Fruit fly (Drosophila melanogaster) whole organism, embryonic: Measurements from ENCODE around the gene CG44005.

ENCODE experiments used
- ATbp ChIP-seq: fragments of 200-800 bp; sonication (Bioruptor generic); optimal IDR thresholded peaks from 2 replicates; lab custom pipeline; 2017; ENCODE audit warnings: missing biosample characterization, mild to moderate bottlenecking, missing genetic modification characterization, missing genetic modification reagents
- Asciz ChIP-seq: fragments of 200-800 bp; sonication (Bioruptor generic); optimal IDR thresholded peaks from 2 replicates; lab custom pipeline; 2017; ENCODE audit warnings: missing biosample characterization, mild to moderate bottlenecking, missing genetic modification characterization, missing genetic modification reagents
- Awh ChIP-seq: fragments of 200-800 bp; sonication (Bioruptor generic); IDR thresholded peaks from 2 replicates; pipeline ENCODE4, ENCODE4 v1.3.6; 2022; ENCODE audit warnings: missing biosample characterization, missing genetic modification characterization
- CG15479 ChIP-seq: fragments of 200-800 bp; sonication (Bioruptor generic); optimal IDR thresholded peaks from 3 replicates; lab custom pipeline; 2019; ENCODE audit warnings: missing biosample characterization, mild to moderate bottlenecking, missing genetic modification characterization, moderate library complexity
- CG1602 ChIP-seq: fragments of 200-800 bp; sonication (Bioruptor generic); optimal IDR thresholded peaks from 3 replicates; lab custom pipeline; 2016; ENCODE audit warnings: missing biosample characterization, missing genetic modification characterization
- CG17361 ChIP-seq: fragments of 200-800 bp; sonication (Bioruptor generic); IDR thresholded peaks from 3 replicates; pipeline ENCODE4 v1.3.6; 2022; ENCODE audit warnings: missing biosample characterization, missing genetic modification characterization
- CG17802 ChIP-seq: fragments of 200-800 bp; sonication (Bioruptor generic); optimal IDR thresholded peaks from 2 replicates; lab custom pipeline; 2018; ENCODE audit warnings: missing biosample characterization, mild to moderate bottlenecking, missing genetic modification characterization, moderate library complexity
- CG3065 ChIP-seq: fragments of 200-800 bp; sonication (Bioruptor generic); optimal IDR thresholded peaks from 2 replicates; lab custom pipeline; 2016; ENCODE audit warnings: missing biosample characterization, missing genetic modification characterization
- CG31388 ChIP-seq: fragments of 200-800 bp; sonication (Bioruptor generic); optimal IDR thresholded peaks from 2 replicates; lab custom pipeline; 2016; ENCODE audit warnings: missing biosample characterization, missing genetic modification characterization
- CG32772 ChIP-seq: fragments of 200-800 bp; sonication (Bioruptor generic); IDR thresholded peaks from 2 replicates; pipeline ENCODE4 v1.3.6; 2022; ENCODE audit warnings: missing biosample characterization, missing genetic modification characterization
- CG34224 ChIP-seq: fragments of 200-800 bp; sonication (Bioruptor generic); IDR thresholded peaks from 3 replicates; pipeline ENCODE4 v1.3.6; 2022; ENCODE audit warnings: missing biosample characterization, missing genetic modification characterization; ENCODE audit not compliant: partially characterized antibody
- CG3847 ChIP-seq: fragments of 200-800 bp; sonication (Bioruptor generic); IDR thresholded peaks from 2 replicates; pipeline ENCODE4 v1.3.6; 2022; ENCODE audit warnings: missing biosample characterization, missing genetic modification characterization
- CG42726 ChIP-seq: fragments of 200-800 bp; sonication (Bioruptor generic); IDR thresholded peaks from 2 replicates; pipeline ENCODE4 v1.3.6; 2022; ENCODE audit warnings: missing biosample characterization, missing genetic modification characterization; ENCODE audit not compliant: partially characterized antibody
- CG4282 ChIP-seq: fragments of 200-800 bp; sonication (Bioruptor generic); optimal IDR thresholded peaks from 2 replicates; lab custom pipeline; 2016; ENCODE audit warnings: missing biosample characterization, missing genetic modification characterization
- CG6272 ChIP-seq: fragments of 200-800 bp; sonication (Bioruptor generic); IDR thresholded peaks from 2 replicates; pipeline ENCODE4 v1.3.6; 2022; ENCODE audit warnings: missing biosample characterization, missing genetic modification characterization
- CG6854 ChIP-seq: fragments of 200-800 bp; sonication (Bioruptor generic); optimal IDR thresholded peaks from 3 replicates; lab custom pipeline; 2017; ENCODE audit warnings: missing biosample characterization, mild to moderate bottlenecking, missing genetic modification characterization
- CG8944 ChIP-seq: fragments of 200-800 bp; sonication (Bioruptor generic); optimal IDR thresholded peaks from 3 replicates; lab custom pipeline; 2016; ENCODE audit warnings: missing biosample characterization, missing genetic modification characterization
- D ChIP-seq, 2 experiments: fragments of 200-800 bp in 1 of 2; fragments of >200 bp in 1 of 2; sonication (Bioruptor generic) in 1 of 2; optimal IDR thresholded peaks; 2 replicates in 1 of 2; 3 replicates in 1 of 2; lab custom pipeline; 2017; ENCODE audit warnings: mild to moderate bottlenecking in 1 of 2, missing biosample characterization in 1 of 2, missing genetic modification characterization in 1 of 2, missing genetic modification reagents in 1 of 2
- Dfd ChIP-seq, 2 experiments: fragments of >200 bp; optimal IDR thresholded peaks; 2 replicates each; lab custom pipeline; 2017; ENCODE audit warnings: missing biosample characterization in 2 of 2, missing genetic modification characterization in 2 of 2
- Elba2 ChIP-seq: fragments of 200-800 bp; sonication (Bioruptor generic); optimal IDR thresholded peaks from 3 replicates; lab custom pipeline; 2016; ENCODE audit warnings: missing biosample characterization, missing genetic modification characterization
- Ets97D ChIP-seq: fragments of 200-800 bp; sonication (Bioruptor generic); optimal IDR thresholded peaks from 3 replicates; lab custom pipeline; 2016; ENCODE audit warnings: missing biosample characterization, missing genetic modification characterization
- GATAe ChIP-seq: fragments of 200-800 bp; sonication (Bioruptor generic); conservative IDR thresholded peaks from 2 replicates; pipeline ENCODE4 v1.3.6; 2022; ENCODE audit warnings: missing biosample characterization, missing genetic modification characterization
- H15 ChIP-seq: fragments of 200-800 bp; sonication (Bioruptor generic); IDR thresholded peaks from 3 replicates; pipeline ENCODE4 v1.3.6; 2022; ENCODE audit warnings: missing biosample characterization, missing genetic modification characterization
- HHEX ChIP-seq: fragments of 200-800 bp; sonication (Bioruptor generic); optimal IDR thresholded peaks from 3 replicates; lab custom pipeline; 2017; ENCODE audit warnings: missing biosample characterization, mild to moderate bottlenecking, missing genetic modification characterization, missing genetic modification reagents
- Hmx ChIP-seq: fragments of 200-800 bp; sonication (Bioruptor generic); optimal IDR thresholded peaks from 2 replicates; lab custom pipeline; 2016; ENCODE audit warnings: missing biosample characterization, missing genetic modification characterization
- Hr39 ChIP-seq: fragments of >200 bp; optimal IDR thresholded peaks from 2 replicates; lab custom pipeline; 2017
- Lhr ChIP-seq: fragments of 200-800 bp; sonication (Bioruptor generic); optimal IDR thresholded peaks from 3 replicates; lab custom pipeline; 2017; ENCODE audit warnings: mild to moderate bottlenecking, missing biosample characterization, missing genetic modification reagents, missing genetic modification characterization
- Lim3 ChIP-seq: fragments of 200-800 bp; sonication (Bioruptor generic); IDR thresholded peaks from 2 replicates; pipeline ENCODE4 v1.3.6; 2022; ENCODE audit warnings: missing biosample characterization, missing genetic modification characterization
- NC2α ChIP-seq: fragments of 200-800 bp; sonication (Bioruptor generic); optimal IDR thresholded peaks from 2 replicates; lab custom pipeline; 2016; ENCODE audit warnings: missing biosample characterization, missing genetic modification characterization
- Neu2 ChIP-seq: fragments of 200-800 bp; sonication (Bioruptor generic); optimal IDR thresholded peaks from 3 replicates; lab custom pipeline; 2016; ENCODE audit warnings: missing biosample characterization, missing genetic modification characterization, borderline replicate concordance
- Ptx1 ChIP-seq: fragments of 200-800 bp; sonication (Bioruptor generic); IDR thresholded peaks from 2 replicates; pipeline ENCODE4 v1.3.6; 2022; ENCODE audit warnings: missing biosample characterization, missing genetic modification characterization
- Rfx ChIP-seq: fragments of 200-800 bp; sonication (Bioruptor generic); IDR thresholded peaks from 2 replicates; pipeline ENCODE4 v1.3.6; 2022; ENCODE audit warnings: missing biosample characterization, missing genetic modification characterization
- al ChIP-seq: fragments of 200-800 bp; sonication (Bioruptor generic); IDR thresholded peaks from 2 replicates; pipeline ENCODE4 v1.3.6; 2022; ENCODE audit warnings: missing biosample characterization, missing genetic modification characterization
- cas ChIP-seq: fragments of 200-800 bp; sonication (Bioruptor generic); IDR thresholded peaks from 2 replicates; pipeline ENCODE4 v1.3.6; 2022; ENCODE audit warnings: missing biosample characterization, missing genetic modification characterization
- chm ChIP-seq: fragments of 200-800 bp; sonication (Bioruptor generic); IDR thresholded peaks from 2 replicates; pipeline ENCODE4 v1.3.6; 2022; ENCODE audit warnings: missing biosample characterization, missing genetic modification characterization
- ci ChIP-seq: fragments of 200-800 bp; sonication (Bioruptor generic); IDR thresholded peaks from 3 replicates; pipeline ENCODE4 v1.3.6; 2022; ENCODE audit warnings: missing biosample characterization, missing genetic modification characterization
- dmrt99B ChIP-seq: fragments of 200-800 bp; sonication (Bioruptor generic); optimal IDR thresholded peaks from 2 replicates; lab custom pipeline; 2018; ENCODE audit warnings: missing biosample characterization, mild to moderate bottlenecking, missing genetic modification characterization, moderate library complexity
- knrl ChIP-seq: fragments of 200-800 bp; sonication (Bioruptor generic); IDR thresholded peaks from 3 replicates; pipeline ENCODE4 v1.3.6; 2022; ENCODE audit warnings: missing biosample characterization, missing genetic modification characterization; ENCODE audit not compliant: partially characterized antibody
- lilli ChIP-seq: fragments of 200-800 bp; sonication (Bioruptor generic); optimal IDR thresholded peaks from 3 replicates; lab custom pipeline; 2016; ENCODE audit warnings: missing biosample characterization, missing genetic modification characterization
- lov ChIP-seq, 2 experiments: fragments of 200-800 bp in 1 of 2; fragments of >200 bp in 1 of 2; sonication (Bioruptor generic) in 1 of 2; IDR thresholded peaks in 1 of 2; optimal IDR thresholded peaks in 1 of 2; 2 replicates in 1 of 2; 3 replicates in 1 of 2; pipeline versions ENCODE4 v1.3.6 to Lab custom; 2017 to 2022; ENCODE audit warnings: missing biosample characterization in 1 of 2, missing genetic modification characterization in 1 of 2
- nom ChIP-seq: fragments of 200-800 bp; sonication (Bioruptor generic); optimal IDR thresholded peaks from 2 replicates; lab custom pipeline; 2017; ENCODE audit warnings: missing biosample characterization, missing genetic modification characterization, mild to moderate bottlenecking, moderate library complexity, missing genetic modification reagents
- pan ChIP-seq, 4 experiments: fragments of >200 bp in 3 of 4; fragments of 200-800 bp in 1 of 4; sonication (Bioruptor generic) in 1 of 4; optimal IDR thresholded peaks in 3 of 4; IDR thresholded peaks in 1 of 4; 2 replicates each; pipeline versions ENCODE4 v1.3.6 to Lab custom; 2017 to 2022; ENCODE audit warnings: missing biosample characterization in 2 of 4, missing genetic modification characterization in 2 of 4, mixed read lengths in 1 of 4
- pb ChIP-seq: fragments of 200-800 bp; sonication (Bioruptor generic); optimal IDR thresholded peaks from 3 replicates; lab custom pipeline; 2016; ENCODE audit warnings: missing biosample characterization, missing genetic modification characterization
- sr ChIP-seq: fragments of 200-800 bp; sonication (Bioruptor generic); IDR thresholded peaks from 3 replicates; pipeline ENCODE4 v1.3.6; 2022; ENCODE audit warnings: missing biosample characterization, missing genetic modification characterization
- stwl ChIP-seq: fragments of 200-800 bp; sonication (Bioruptor generic); optimal IDR thresholded peaks from 3 replicates; lab custom pipeline; 2018; ENCODE audit warnings: missing biosample characterization, mild to moderate bottlenecking, missing genetic modification characterization, moderate library complexity
- tup ChIP-seq: fragments of 200-800 bp; sonication (Bioruptor generic); optimal IDR thresholded peaks from 2 replicates; lab custom pipeline; 2016; ENCODE audit warnings: missing biosample characterization, mild to moderate bottlenecking, missing genetic modification characterization, moderate library complexity
- twi ChIP-seq: fragments of 200-800 bp; optimal IDR thresholded peaks from 2 replicates; lab custom pipeline; 2019; ENCODE audit warnings: missing biosample characterization, mild to moderate bottlenecking, missing genetic modification characterization, moderate library complexity
- vnd ChIP-seq: fragments of 200-800 bp; sonication (Bioruptor generic); IDR thresholded peaks from 3 replicates; pipeline ENCODE4 v1.3.6; 2022; ENCODE audit warnings: missing biosample characterization, missing genetic modification characterization; ENCODE audit not compliant: partially characterized antibody
- yki ChIP-seq: fragments of >200 bp; optimal IDR thresholded peaks from 3 replicates; lab custom pipeline; 2018
- zf30C ChIP-seq: fragments of 200-800 bp; sonication (Bioruptor generic); optimal IDR thresholded peaks from 3 replicates; lab custom pipeline; 2018; ENCODE audit warnings: missing biosample characterization, mild to moderate bottlenecking, missing genetic modification characterization

CG44005 gene

DNA sequence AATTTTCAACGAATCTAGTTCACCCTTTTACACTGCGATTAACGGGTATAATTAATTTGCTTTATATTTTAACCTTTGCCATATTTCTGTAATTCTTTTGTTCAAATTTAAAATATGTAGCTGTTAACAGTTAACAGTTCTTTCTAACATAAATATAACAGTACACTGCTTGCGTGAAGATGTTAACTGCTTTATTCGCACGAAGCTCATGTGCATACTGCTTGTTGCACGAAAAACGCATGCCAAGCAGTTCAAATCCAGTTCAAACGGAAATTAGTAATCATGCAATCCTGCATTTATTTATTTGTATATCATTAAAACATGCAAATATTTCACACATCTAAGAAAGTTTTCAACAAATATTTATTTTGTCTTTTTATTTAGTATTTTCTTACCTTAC, 16.1 kb upstream of the CG44005 start (continued):
- TF ChIP-seq stwl (tag; lab: Kevin White, UChicago) (peak; percentile 100), knrl (GFP tag; lab: Robert Waterston, UW) (peak; percentile 73), CG8944 (GFP tag; lab: Kevin White, UChicago) (no peak), CG17361 (GFP tag; lab: Robert Waterston, UW) (0 out of 3 replicates have a peak, but pooled peaks have one; percentile 18), Hmx (no peak), sr (GFP tag; lab: Robert Waterston, UW) (no peak), tup (GFP tag; lab: Kevin White, UChicago) (no peak), dmrt99B (tag; lab: Kevin White, UChicago) (no peak), Lhr (GFP tag; lab: Kevin White, UChicago) (peak; percentile 53), Neu2 (no peak), pb (GFP tag; lab: Kevin White, UChicago) (no peak), CG32772 (GFP tag; lab: Robert Waterston, UW) (no peak), CG3847 (GFP tag; lab: Robert Waterston, UW) (no peak), twi (tag; lab: Kevin White, UChicago) (no peak), Asciz (GFP tag; lab: Kevin White, UChicago) (no peak), Ptx1 (GFP tag; lab: Robert Waterston, UW) (no peak), HHEX (GFP tag; lab: Kevin White, UChicago) (no peak), CG15479 (no peak), yki (lab: Kevin White, UChicago) (peak; percentile 20), CG17802 (tag; lab: Kevin White, UChicago) (no peak), GATAe (GFP tag; lab: Robert Waterston, UW) (no peak), CG6272 (GFP tag; lab: Robert Waterston, UW) (no peak), H15 (no peak), cas (GFP tag; lab: Robert Waterston, UW) (no peak), D (optimal IDR thresholded peaks at IDR 0.05; lab: Kevin White, UChicago) (no peak), D (GFP tag; optimal IDR thresholded peaks at IDR 0.05; lab: Kevin White, UChicago) (no peak), CG3065 (GFP tag; lab: Kevin White, UChicago) (no peak), ATbp (GFP tag; lab: Kevin White, UChicago) (no peak), Hr39 (lab: Kevin White, UChicago) (no peak), CG42726 (GFP tag; lab: Robert Waterston, UW) (peak; percentile 57), NC2α (GFP tag; lab: Kevin White, UChicago) (no peak), CG31388 (no peak), Ets97D (peak; percentile 78), Lim3 (no peak), al (no peak), CG1602 (GFP tag; lab: Kevin White, UChicago) (no peak), Rfx (GFP tag; lab: Robert Waterston, UW) (no peak), CG6854 (GFP tag; lab: Kevin White, UChicago) (no peak), pan (optimal IDR thresholded peaks at IDR 0.05; lab: Kevin White, UChicago) (no peak), pan (GFP tag; optimal IDR thresholded peaks at IDR 0.05 in 1 of 2, IDR thresholded peaks at IDR 0.05 in 1 of 2) (no peak), Elba2 (GFP tag; lab: Kevin White, UChicago) (no peak), lov (optimal IDR thresholded peaks at IDR 0.05; lab: Kevin White, UChicago) (no peak), lov (GFP tag; IDR thresholded peaks at IDR 0.05; lab: Robert Waterston, UW) (no peak), lilli (GFP tag; lab: Kevin White, UChicago) (no peak), Awh (no peak), ci (GFP tag; lab: Robert Waterston, UW) (peak; percentile 55; the same call in 2 of the 3 replicates), chm (GFP tag; lab: Robert Waterston, UW) (no peak), Dfd (GFP tag; optimal IDR thresholded peaks at IDR 0.05; lab: Kevin White, UChicago) (peak in 1 of 2 experiments; percentile 97), nom (GFP tag; lab: Kevin White, UChicago) (no peak), vnd (no peak), zf30C (GFP tag; lab: Kevin White, UChicago) (peak; percentile 33), CG34224 (GFP tag; lab: Robert Waterston, UW) (no peak), CG4282 (GFP tag; lab: Kevin White, UChicago) (no peak)
